Fruit fly (Drosophila melanogaster): ENCODE measurements around the gene mus304.

- TF ChIP-seq Sin3A (optimal IDR thresholded peaks at IDR 0.05), result no peak
- TF ChIP-seq Myc (optimal IDR thresholded peaks at IDR 0.05), result no peak
Measured at dm6 chr3L:18062959-18063510, 46.6 kb upstream of the mus304 start.

Data from Kc167 (cell line).